Worm (Caenorhabditis elegans) whole organism, L1 larva: ENCODE measurements around the gene F11C7.6.

Experiments
- C04F5.9 ChIP-seq: sonication (generic microtip); optimal IDR thresholded peaks from 2 replicates; lab custom pipeline; 2016; ENCODE audit warnings: missing genetic modification characterization, missing compliant biosample characterization
- C16A3.4 ChIP-seq: fragments of 150-350 bp; optimal IDR thresholded peaks from 2 replicates; lab custom pipeline; 2014; ENCODE audit warnings: missing biosample characterization, missing genetic modification characterization
- F16B12.6 ChIP-seq: fragments of 150-350 bp; optimal IDR thresholded peaks from 2 replicates; lab custom pipeline; 2014; ENCODE audit warnings: missing biosample characterization, missing genetic modification characterization
- alr-1 ChIP-seq: fragments of 200-800 bp; sonication (Bioruptor generic); optimal IDR thresholded peaks from 2 replicates; lab custom pipeline; 2018; ENCODE audit warnings: borderline replicate concordance, mild to moderate bottlenecking, missing genetic modification characterization, missing compliant biosample characterization
- blmp-1 ChIP-seq: fragments of 150-350 bp; optimal IDR thresholded peaks from 2 replicates; lab custom pipeline; 2014; ENCODE audit warnings: missing biosample characterization, missing genetic modification characterization
- ceh-63 ChIP-seq: fragments of 200-800 bp; sonication (Bioruptor generic); optimal IDR thresholded peaks from 2 replicates; lab custom pipeline; 2018; ENCODE audit warnings: mild to moderate bottlenecking, missing genetic modification characterization, missing compliant biosample characterization
- ceh-8 ChIP-seq: fragments of 200-800 bp; sonication (Bioruptor generic); optimal IDR thresholded peaks from 2 replicates; lab custom pipeline; 2018; ENCODE audit warnings: mild to moderate bottlenecking, missing genetic modification characterization, moderate library complexity, missing compliant biosample characterization
- ceh-82 ChIP-seq, 3 experiments: fragments of 150-350 bp in 1 of 3; sonication (generic microtip) in 2 of 3; optimal IDR thresholded peaks; 2 replicates each; lab custom pipeline; 2014 to 2017; ENCODE audit warnings: missing biosample characterization in 3 of 3, missing genetic modification characterization in 3 of 3
- ceh-88 ChIP-seq: fragments of 200-800 bp; sonication (Bioruptor generic); IDR thresholded peaks from 2 replicates; pipeline ENCODE4 v1.3.6; 2022; ENCODE audit warnings: missing genetic modification characterization, missing compliant biosample characterization
- dpl-1 ChIP-seq, 3 experiments: fragments of 150-350 bp in 2 of 3; sonication (generic microtip) in 1 of 3; optimal IDR thresholded peaks; 2 replicates each; lab custom pipeline; 2014 to 2017; ENCODE audit warnings: missing biosample characterization in 3 of 3, missing genetic modification characterization in 3 of 3, missing genetic modification reagents in 3 of 3
- dsc-1 ChIP-seq: sonication (generic microtip); optimal IDR thresholded peaks from 2 replicates; lab custom pipeline; 2016; ENCODE audit warnings: mild to moderate bottlenecking, missing genetic modification characterization, missing compliant biosample characterization
- efl-1 ChIP-seq, 4 experiments: fragments of 150-350 bp; optimal IDR thresholded peaks in 3 of 4; peaks in 1 of 4; 1 replicate in 1 of 4; 2 replicates in 3 of 4; lab custom pipeline; 2014; ENCODE audit warnings: missing biosample characterization in 2 of 4, missing genetic modification characterization in 2 of 4, missing genetic modification reagents in 2 of 4
- efl-3 ChIP-seq: fragments of 200-800 bp; sonication (Bioruptor generic); optimal IDR thresholded peaks from 2 replicates; lab custom pipeline; 2018; ENCODE audit warnings: mild to moderate bottlenecking, missing genetic modification characterization, missing compliant biosample characterization
- egl-13 ChIP-seq: sonication (generic microtip); optimal IDR thresholded peaks from 2 replicates; lab custom pipeline; 2016; ENCODE audit warnings: missing genotype, missing genetic modification reagents, missing genetic modification characterization, missing compliant biosample characterization
- elt-3 ChIP-seq, 6 experiments: fragments of 150-350 bp in 1 of 6; sonication (generic microtip); optimal IDR thresholded peaks; 2 replicates each; lab custom pipeline; 2017 to 2018; ENCODE audit warnings: missing biosample characterization in 6 of 6, missing genetic modification characterization in 6 of 6, inconsistent platforms in 1 of 6
- fkh-4 ChIP-seq: sonication (generic microtip); optimal IDR thresholded peaks from 2 replicates; lab custom pipeline; 2016; ENCODE audit warnings: missing compliant biosample characterization, missing genetic modification characterization, borderline replicate concordance
- fos-1 ChIP-seq: fragments of 150-350 bp; optimal IDR thresholded peaks from 2 replicates; lab custom pipeline; 2014; ENCODE audit warnings: missing biosample characterization, missing genetic modification characterization
- grh-1 ChIP-seq: fragments of 200-800 bp; sonication (Bioruptor generic); IDR thresholded peaks from 2 replicates; pipeline ENCODE4 v1.3.6; 2022; ENCODE audit warnings: missing genetic modification reagents, missing genetic modification characterization, missing compliant biosample characterization
- hlh-17 ChIP-seq: fragments of 200-800 bp; sonication (Bioruptor generic); optimal IDR thresholded peaks from 2 replicates; lab custom pipeline; 2018; ENCODE audit warnings: missing genetic modification characterization, mild to moderate bottlenecking, missing compliant biosample characterization, moderate library complexity, borderline replicate concordance
- hpl-2 ChIP-seq: fragments of 150-350 bp; optimal IDR thresholded peaks from 2 replicates; lab custom pipeline; 2014; ENCODE audit warnings: missing biosample characterization, missing genetic modification reagents, missing genetic modification characterization
- isw-1 ChIP-seq: fragments of 200-800 bp; sonication (Bioruptor generic); IDR thresholded peaks from 2 replicates; pipeline ENCODE4 v1.3.6; 2022; ENCODE audit warnings: missing genetic modification characterization, missing compliant biosample characterization
- lin-15B ChIP-seq: fragments of 150-350 bp; sonication (generic microtip); optimal IDR thresholded peaks from 3 replicates; lab custom pipeline; 2014; ENCODE audit warnings: missing biosample characterization, missing genetic modification characterization
- lin-35 ChIP-seq, 2 experiments: fragments of 150-350 bp; optimal IDR thresholded peaks; 2 replicates each; lab custom pipeline; 2014; ENCODE audit warnings: missing biosample characterization in 2 of 2, missing genetic modification characterization in 2 of 2, missing genetic modification reagents in 2 of 2
- lsy-2 ChIP-seq, 2 experiments: fragments of 150-350 bp; optimal IDR thresholded peaks; 2 replicates each; lab custom pipeline; 2014; ENCODE audit warnings: missing biosample characterization in 2 of 2, missing genetic modification characterization in 2 of 2
- mab-9 ChIP-seq: fragments of 200-800 bp; sonication (Bioruptor generic); IDR thresholded peaks from 2 replicates; pipeline ENCODE4 v1.3.6; 2022; ENCODE audit warnings: missing genetic modification reagents, missing genetic modification characterization, missing compliant biosample characterization
- mdl-1 ChIP-seq, 2 experiments: fragments of 150-350 bp; optimal IDR thresholded peaks; 2 replicates each; lab custom pipeline; 2014 to 2017; ENCODE audit warnings: missing biosample characterization in 2 of 2, missing genetic modification characterization in 2 of 2, inconsistent platforms in 1 of 2
- mef-2 ChIP-seq: fragments of 150-350 bp; optimal IDR thresholded peaks from 2 replicates; lab custom pipeline; 2014; ENCODE audit warnings: missing biosample characterization, missing genetic modification characterization
- mep-1 ChIP-seq: fragments of 150-350 bp; optimal IDR thresholded peaks from 2 replicates; lab custom pipeline; 2014; ENCODE audit warnings: missing biosample characterization, missing genetic modification characterization
- nhr-12 ChIP-seq: sonication (generic microtip); optimal IDR thresholded peaks from 2 replicates; lab custom pipeline; 2017; ENCODE audit warnings: missing biosample characterization, missing genetic modification characterization
- nhr-19 ChIP-seq: fragments of 200-800 bp; sonication (Bioruptor generic); conservative IDR thresholded peaks from 2 replicates; pipeline ENCODE4 v1.3.6; 2022; ENCODE audit warnings: missing genetic modification characterization, missing compliant biosample characterization
- nhr-20 ChIP-seq: sonication (generic microtip); optimal IDR thresholded peaks from 2 replicates; lab custom pipeline; 2016; ENCODE audit warnings: mild to moderate bottlenecking, missing genetic modification characterization, missing compliant biosample characterization
- nhr-237 ChIP-seq: fragments of 150-350 bp; optimal IDR thresholded peaks from 2 replicates; lab custom pipeline; 2014; ENCODE audit warnings: missing biosample characterization, missing genetic modification characterization
- nhr-71 ChIP-seq: sonication (generic microtip); optimal IDR thresholded peaks from 2 replicates; lab custom pipeline; 2016; ENCODE audit warnings: mild to moderate bottlenecking, missing genetic modification characterization, moderate library complexity, missing compliant biosample characterization
- nhr-84 ChIP-seq: sonication (generic microtip); optimal IDR thresholded peaks from 2 replicates; lab custom pipeline; 2017; ENCODE audit warnings: missing biosample characterization, missing genetic modification characterization
- nhr-85 ChIP-seq: sonication (generic microtip); peaks from one replicate; lab custom pipeline; 2016; ENCODE audit warnings: missing genetic modification characterization, inconsistent platforms, missing compliant biosample characterization
- pqm-1 ChIP-seq: sonication (generic microtip); optimal IDR thresholded peaks from 3 replicates; lab custom pipeline; 2017; ENCODE audit warnings: missing biosample characterization, missing genetic modification characterization
- rnt-1 ChIP-seq: sonication (generic microtip); optimal IDR thresholded peaks from 2 replicates; lab custom pipeline; 2016; ENCODE audit warnings: mild to moderate bottlenecking, missing genetic modification characterization, moderate library complexity, missing compliant biosample characterization
- skn-1 ChIP-seq: fragments of 150-350 bp; optimal IDR thresholded peaks from 2 replicates; lab custom pipeline; 2014; ENCODE audit warnings: missing biosample characterization, missing genetic modification characterization
- snpc-4 ChIP-seq: fragments of 150-350 bp; optimal IDR thresholded peaks from 2 replicates; lab custom pipeline; 2014; ENCODE audit warnings: missing biosample characterization, missing genetic modification characterization
- snu-23 ChIP-seq: sonication (generic microtip); optimal IDR thresholded peaks from 2 replicates; lab custom pipeline; 2016; ENCODE audit warnings: missing genetic modification characterization, missing compliant biosample characterization
- sup-37 ChIP-seq: fragments of 200-800 bp; sonication (Bioruptor generic); optimal IDR thresholded peaks from 2 replicates; lab custom pipeline; 2018; ENCODE audit warnings: mild to moderate bottlenecking, missing genetic modification characterization, missing compliant biosample characterization
- swsn-7 ChIP-seq: sonication (generic microtip); optimal IDR thresholded peaks from 2 replicates; lab custom pipeline; 2016; ENCODE audit warnings: missing genetic modification characterization, missing compliant biosample characterization
- tbx-2 ChIP-seq: sonication (generic microtip); optimal IDR thresholded peaks from 2 replicates; lab custom pipeline; 2016; ENCODE audit warnings: missing genetic modification characterization, missing compliant biosample characterization
- unc-30 ChIP-seq: sonication (generic microtip); optimal IDR thresholded peaks from 2 replicates; lab custom pipeline; 2017; ENCODE audit warnings: missing biosample characterization, missing genetic modification characterization
- unc-86 ChIP-seq: sonication (generic microtip); optimal IDR thresholded peaks from 2 replicates; lab custom pipeline; 2016; ENCODE audit warnings: missing genetic modification characterization, missing compliant biosample characterization
- unc-98 ChIP-seq: fragments of 200-800 bp; sonication (Bioruptor generic); IDR thresholded peaks from 2 replicates; pipeline ENCODE4 v1.3.6; 2022; ENCODE audit warnings: missing genetic modification characterization, missing compliant biosample characterization
- xbp-1 ChIP-seq: sonication (generic microtip); optimal IDR thresholded peaks from 2 replicates; lab custom pipeline; 2016; ENCODE audit warnings: missing genetic modification characterization, missing compliant biosample characterization
- zag-1 ChIP-seq: fragments of 150-350 bp; optimal IDR thresholded peaks from 2 replicates; lab custom pipeline; 2014; ENCODE audit warnings: missing biosample characterization, missing genetic modification characterization

Gene F11C7.6

ce11 chrX:17427778-17428177 is 26.4 kb downstream of the F11C7.6 start (continued):
- TF ChIP-seq xbp-1 (tag; lab: Kevin White, UChicago) (no peak), egl-13 (tag; lab: Kevin White, UChicago) (no peak), hpl-2 (GFP tag; lab: Kevin White, UChicago) (no peak), fkh-4 (no peak), efl-3 (GFP tag; lab: Kevin White, UChicago) (peak; percentile 10), zag-1 (tag; lab: Kevin White, UChicago) (no peak)

ce11 chrX:17428803-17429202 is 27.4 kb downstream of the F11C7.6 start, which contains the start of gene pbo-6:
pbo-6 (plus strand) TSS chrX:17429042.
- no peak for TF ChIP-seq mep-1 (tag; lab: Kevin White, UChicago)
- TF ChIP-seq egl-13 (tag; lab: Kevin White, UChicago): no peak
- TF ChIP-seq nhr-19: no peak
- no peak for TF ChIP-seq hlh-17 (GFP tag; lab: Kevin White, UChicago)
- TF ChIP-seq, all 84 proteins: peak for 0

DNA sequence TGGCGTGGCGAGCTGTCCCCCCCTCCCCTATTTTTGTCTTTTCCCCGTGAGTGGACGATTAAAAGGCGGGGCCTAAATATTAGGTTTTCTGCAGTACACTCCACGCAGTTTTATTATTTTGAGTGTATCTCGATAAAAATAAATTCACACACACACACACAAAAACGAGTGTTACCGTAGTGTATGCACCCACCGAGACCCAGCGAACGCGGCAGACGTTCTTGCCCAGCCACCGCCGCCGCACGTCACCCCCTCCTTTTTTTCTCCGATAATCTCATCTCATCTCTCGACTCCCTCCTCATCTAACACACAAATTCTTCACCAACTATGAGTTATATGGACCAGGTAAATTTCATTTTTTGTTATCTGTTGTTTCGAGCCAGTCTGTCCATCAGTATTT is 32.9 kb downstream of the F11C7.6 start, which contains the start of gene fubl-3:
Gene fubl-3 (plus strand): TSS at position 212 of the 400 bp plus-strand sequence.
- TF ChIP-seq lin-35 (GFP tag; optimal IDR thresholded peaks at IDR 0.05; lab: Kevin White, UChicago): peak in 1 of 2 experiments; percentile 43
- no peak for TF ChIP-seq C04F5.9 (tag; lab: Kevin White, UChicago)
- TF ChIP-seq nhr-19: peak; percentile 22
- TF ChIP-seq ceh-88 (GFP tag; lab: Robert Waterston, UW): no peak
- TF ChIP-seq nhr-237: no peak
- TF ChIP-seq skn-1 (tag; lab: Kevin White, UChicago): peak; percentile 7
- peak in 1 of 2 experiments; percentile 25 for TF ChIP-seq efl-1 (optimal IDR thresholded peaks at IDR 0.05; lab: Kevin White, UChicago)
- peak in 1 of 2 experiments; percentile 75 for TF ChIP-seq efl-1 (GFP tag; optimal IDR thresholded peaks at IDR 0.05 in 1 of 2; lab: Kevin White, UChicago)
- peak; percentile 8 for TF ChIP-seq tbx-2
- no peak for TF ChIP-seq unc-86 (tag; lab: Kevin White, UChicago)
- no peak for TF ChIP-seq sup-37 (GFP tag; lab: Kevin White, UChicago)
- TF ChIP-seq dpl-1 (GFP tag; optimal IDR thresholded peaks at IDR 0.05; lab: Kevin White, UChicago): no peak
- TF ChIP-seq dsc-1 (tag; lab: Kevin White, UChicago): no peak
- no peak for TF ChIP-seq lin-15B
- TF ChIP-seq C16A3.4: peak; percentile 50
- peak; percentile 55 for TF ChIP-seq nhr-20
- no peak for TF ChIP-seq mab-9 (GFP tag; lab: Robert Waterston, UW)
- no peak for TF ChIP-seq hlh-17 (GFP tag; lab: Kevin White, UChicago)
- peak in 1 of 3 experiments; percentile 52 for TF ChIP-seq ceh-82 (tag; optimal IDR thresholded peaks at IDR 0.05; lab: Kevin White, UChicago)
- TF ChIP-seq pqm-1 (tag; lab: Kevin White, UChicago): no peak
- TF ChIP-seq grh-1 (GFP tag; lab: Robert Waterston, UW): no peak
- TF ChIP-seq nhr-84 (tag; lab: Kevin White, UChicago): no peak
- no peak for TF ChIP-seq fos-1 (tag; lab: Kevin White, UChicago)
- peak; percentile 86 to 96 for TF ChIP-seq lsy-2 (tag; optimal IDR thresholded peaks at IDR 0.05; lab: Kevin White, UChicago)
- TF ChIP-seq snpc-4 (tag; lab: Kevin White, UChicago): peak; percentile 11
- no peak for TF ChIP-seq mef-2 (tag; lab: Kevin White, UChicago)
- TF ChIP-seq unc-98 (GFP tag; lab: Robert Waterston, UW): no peak
- TF ChIP-seq nhr-12 (tag; lab: Kevin White, UChicago): no peak
- no peak for TF ChIP-seq ceh-8 (GFP tag; lab: Kevin White, UChicago)
- peak; percentile 63 for TF ChIP-seq nhr-71 (tag; lab: Kevin White, UChicago)
- TF ChIP-seq alr-1: no peak
- TF ChIP-seq swsn-7 (tag; lab: Kevin White, UChicago): peak; percentile 36
- no peak for TF ChIP-seq fkh-4
- TF ChIP-seq nhr-85 (tag; lab: Kevin White, UChicago): peak; percentile 42
- TF ChIP-seq rnt-1 (tag; lab: Kevin White, UChicago): peak; percentile 45
- peak in 1 of 2 experiments; percentile 5 for TF ChIP-seq mdl-1 (tag; optimal IDR thresholded peaks at IDR 0.05; lab: Kevin White, UChicago)
- TF ChIP-seq ceh-63 (GFP tag; lab: Kevin White, UChicago): no peak
- peak; percentile 45 for TF ChIP-seq snu-23 (GFP tag; lab: Kevin White, UChicago)
- TF ChIP-seq zag-1 (tag; lab: Kevin White, UChicago): no peak
- no peak for TF ChIP-seq elt-3 (tag; optimal IDR thresholded peaks at IDR 0.05; lab: Kevin White, UChicago)
- peak; percentile 19 for TF ChIP-seq blmp-1 (tag; lab: Kevin White, UChicago)
- peak; percentile 14 for TF ChIP-seq mep-1 (tag; lab: Kevin White, UChicago)
- TF ChIP-seq F16B12.6 (tag; lab: Kevin White, UChicago): no peak
- TF ChIP-seq unc-30 (tag; lab: Kevin White, UChicago): no peak
- TF ChIP-seq isw-1 (GFP tag; lab: Robert Waterston, UW): no peak
